Worm (Caenorhabditis elegans) whole organism, mixed stage, embryonic: Measurements from ENCODE around the gene gei-4.

Source experiments
- M03D4.4 ChIP-seq: sonication (generic microtip); optimal IDR thresholded peaks from 2 replicates; lab custom pipeline; 2017; ENCODE audit warnings: mild to moderate bottlenecking, missing genetic modification characterization, missing compliant biosample characterization
- bed-3 ChIP-seq: fragments of 200-800 bp; sonication (Bioruptor generic); optimal IDR thresholded peaks from 3 replicates; lab custom pipeline; 2018; ENCODE audit warnings: mild to moderate bottlenecking, missing genetic modification characterization, moderate library complexity, missing compliant biosample characterization
- blmp-1 ChIP-seq: fragments of 150-350 bp; optimal IDR thresholded peaks from 2 replicates; lab custom pipeline; 2014; ENCODE audit warnings: missing biosample characterization, missing genetic modification characterization
- ceh-39 ChIP-seq: fragments of 150-350 bp; optimal IDR thresholded peaks from 2 replicates; lab custom pipeline; 2014; ENCODE audit warnings: missing biosample characterization, missing genetic modification characterization
- ceh-43 ChIP-seq: fragments of 200-800 bp; sonication (Bioruptor generic); optimal IDR thresholded peaks from 2 replicates; lab custom pipeline; 2018; ENCODE audit warnings: mild to moderate bottlenecking, missing genetic modification characterization, moderate library complexity, missing compliant biosample characterization
- ceh-83 ChIP-seq: fragments of 200-800 bp; sonication (Bioruptor generic); optimal IDR thresholded peaks from 2 replicates; lab custom pipeline; 2018; ENCODE audit warnings: mild to moderate bottlenecking, missing genetic modification characterization, missing compliant biosample characterization
- ces-1 ChIP-seq: fragments of 150-350 bp; optimal IDR thresholded peaks from 2 replicates; lab custom pipeline; 2014; ENCODE audit warnings: missing biosample characterization, missing genetic modification reagents, missing genetic modification characterization
- cnd-1 ChIP-seq: fragments of 200-800 bp; sonication (Bioruptor generic); optimal IDR thresholded peaks from 2 replicates; lab custom pipeline; 2018; ENCODE audit warnings: mild to moderate bottlenecking, missing genetic modification characterization, missing compliant biosample characterization
- drap-1 ChIP-seq: fragments of 200-800 bp; sonication (Bioruptor generic); optimal IDR thresholded peaks from 3 replicates; lab custom pipeline; 2018; ENCODE audit warnings: mild to moderate bottlenecking, missing genetic modification characterization, missing compliant biosample characterization
- elt-1 ChIP-seq: sonication (generic microtip); optimal IDR thresholded peaks from 2 replicates; lab custom pipeline; 2017; ENCODE audit warnings: missing genetic modification characterization, mild to moderate bottlenecking, missing compliant biosample characterization, antibody characterized with exemption, moderate library complexity, borderline replicate concordance; ENCODE audit not compliant: insufficient read depth
- elt-3 ChIP-seq: fragments of 150-350 bp; optimal IDR thresholded peaks from 2 replicates; lab custom pipeline; 2014; ENCODE audit warnings: missing biosample characterization, missing genetic modification characterization
- flh-1 ChIP-seq: fragments of 200-800 bp; sonication (Bioruptor generic); optimal IDR thresholded peaks from 2 replicates; lab custom pipeline; 2018; ENCODE audit warnings: mild to moderate bottlenecking, missing genetic modification characterization, moderate library complexity, missing compliant biosample characterization
- ham-2 ChIP-seq: fragments of 200-800 bp; sonication (Bioruptor generic); optimal IDR thresholded peaks from 2 replicates; lab custom pipeline; 2018; ENCODE audit warnings: mild to moderate bottlenecking, missing genetic modification characterization, missing compliant biosample characterization
- hlh-1 ChIP-seq: fragments of 150-350 bp; optimal IDR thresholded peaks from 2 replicates; lab custom pipeline; 2014; ENCODE audit warnings: missing biosample characterization, missing genetic modification reagents, missing genetic modification characterization
- lin-13 ChIP-seq: fragments of 150-350 bp; optimal IDR thresholded peaks from 2 replicates; lab custom pipeline; 2014; ENCODE audit warnings: missing biosample characterization, missing genetic modification characterization
- lin-32 ChIP-seq: fragments of 200-800 bp; sonication (Bioruptor generic); optimal IDR thresholded peaks from 2 replicates; lab custom pipeline; 2018; ENCODE audit warnings: mild to moderate bottlenecking, missing genetic modification characterization, missing compliant biosample characterization
- lsy-2 ChIP-seq: fragments of 150-350 bp; optimal IDR thresholded peaks from 2 replicates; lab custom pipeline; 2014; ENCODE audit warnings: missing biosample characterization, missing genetic modification characterization
- mab-5 ChIP-seq: fragments of 150-350 bp; optimal IDR thresholded peaks from 2 replicates; lab custom pipeline; 2014; ENCODE audit warnings: missing biosample characterization, missing genetic modification characterization
- mls-2 ChIP-seq: sonication (generic microtip); optimal IDR thresholded peaks from 2 replicates; lab custom pipeline; 2016; ENCODE audit warnings: mild to moderate bottlenecking, missing genetic modification characterization, moderate library complexity, missing compliant biosample characterization
- nhr-12 ChIP-seq: fragments of 150-350 bp; optimal IDR thresholded peaks from 2 replicates; lab custom pipeline; 2014; ENCODE audit warnings: missing biosample characterization, missing genetic modification characterization
- nhr-2 ChIP-seq: fragments of 150-350 bp; optimal IDR thresholded peaks from 2 replicates; lab custom pipeline; 2014; ENCODE audit warnings: missing biosample characterization, missing genetic modification characterization
- nhr-237 ChIP-seq: fragments of 150-350 bp; optimal IDR thresholded peaks from 2 replicates; lab custom pipeline; 2014; ENCODE audit warnings: missing biosample characterization, missing genetic modification characterization
- nhr-28 ChIP-seq: fragments of 150-350 bp; optimal IDR thresholded peaks from 2 replicates; lab custom pipeline; 2014; ENCODE audit warnings: missing biosample characterization, missing genetic modification characterization
- nhr-76 ChIP-seq: sonication (generic microtip); optimal IDR thresholded peaks from 2 replicates; lab custom pipeline; 2017; ENCODE audit warnings: missing biosample characterization, missing genetic modification characterization
- pha-4 ChIP-seq: fragments of 150-350 bp; optimal IDR thresholded peaks from 2 replicates; lab custom pipeline; 2018; ENCODE audit warnings: missing biosample characterization, missing genetic modification reagents, missing genetic modification characterization
- sem-2 ChIP-seq: fragments of 200-800 bp; sonication (Bioruptor generic); optimal IDR thresholded peaks from 2 replicates; lab custom pipeline; 2018; ENCODE audit warnings: mild to moderate bottlenecking, missing genetic modification characterization, missing compliant biosample characterization
- snpc-4 ChIP-seq: fragments of 150-350 bp; optimal IDR thresholded peaks from 2 replicates; lab custom pipeline; 2014; ENCODE audit warnings: missing biosample characterization, missing genetic modification characterization
- sptf-1 ChIP-seq: sonication (generic microtip); optimal IDR thresholded peaks from 2 replicates; lab custom pipeline; 2017; ENCODE audit warnings: mild to moderate bottlenecking, missing genetic modification characterization, moderate library complexity, missing compliant biosample characterization
- unc-120 ChIP-seq: sonication (generic microtip); optimal IDR thresholded peaks from 2 replicates; lab custom pipeline; 2017; ENCODE audit warnings: missing genetic modification characterization, missing compliant biosample characterization; ENCODE audit not compliant: poor library complexity, severe bottlenecking
- unc-39 ChIP-seq: fragments of 150-350 bp; optimal IDR thresholded peaks from 2 replicates; lab custom pipeline; 2014; ENCODE audit warnings: missing biosample characterization, missing genetic modification characterization
- unc-62 ChIP-seq: fragments of 150-350 bp; optimal IDR thresholded peaks from 2 replicates; lab custom pipeline; 2014; ENCODE audit warnings: missing biosample characterization, missing genetic modification reagents, missing genetic modification characterization
- zip-8 ChIP-seq: fragments of 150-350 bp; optimal IDR thresholded peaks from 2 replicates; lab custom pipeline; 2014; ENCODE audit warnings: missing biosample characterization, missing genetic modification characterization
- ztf-11 ChIP-seq: fragments of 150-350 bp; optimal IDR thresholded peaks from 2 replicates; lab custom pipeline; 2014; ENCODE audit warnings: missing biosample characterization, missing genetic modification characterization

The gei-4 gene

ce11 chrIII:343346-344220 is 11.0 kb downstream of the gei-4 start:
- TF ChIP-seq ces-1 (GFP tag; lab: Kevin White, UChicago), result peak; percentile 47
- TF ChIP-seq ham-2 (GFP tag; lab: Kevin White, UChicago), result no peak
- TF ChIP-seq cnd-1 (tag; lab: Kevin White, UChicago), result peak; percentile 48
- no peak for TF ChIP-seq pha-4 (tag; lab: Kevin White, UChicago)
- TF ChIP-seq elt-1 (tag; lab: Kevin White, UChicago), result no peak
- TF ChIP-seq hlh-1, result no peak
- peak; percentile 0 for TF ChIP-seq lsy-2
- no peak for TF ChIP-seq ceh-83 (GFP tag; lab: Kevin White, UChicago)
- no peak for TF ChIP-seq elt-3 (tag; lab: Kevin White, UChicago)
- no peak for TF ChIP-seq snpc-4
- TF ChIP-seq lin-32 (GFP tag; lab: Kevin White, UChicago), result no peak
- no peak for TF ChIP-seq ceh-39 (tag; lab: Kevin White, UChicago)
- TF ChIP-seq sptf-1 (tag; lab: Kevin White, UChicago), result peak; percentile 42
- no peak for TF ChIP-seq ztf-11 (tag; lab: Kevin White, UChicago)
- no peak for TF ChIP-seq bed-3
- no peak for TF ChIP-seq sem-2 (GFP tag; lab: Kevin White, UChicago)
- no peak for TF ChIP-seq unc-62 (GFP tag; lab: Kevin White, UChicago)
- peak; percentile 25 for TF ChIP-seq unc-120 (tag; lab: Kevin White, UChicago)
- TF ChIP-seq nhr-76, result no peak
- no peak for TF ChIP-seq zip-8 (tag; lab: Kevin White, UChicago)
- no peak for TF ChIP-seq blmp-1 (tag; lab: Kevin White, UChicago)
- TF ChIP-seq mab-5 (tag; lab: Kevin White, UChicago), result peak; percentile 42
- TF ChIP-seq nhr-12, result no peak
- TF ChIP-seq nhr-2, result no peak
- TF ChIP-seq nhr-28 (tag; lab: Kevin White, UChicago), result no peak
- TF ChIP-seq mls-2 (tag; lab: Kevin White, UChicago), result peak; percentile 41
- peak; percentile 70 for TF ChIP-seq ceh-43 (GFP tag; lab: Kevin White, UChicago)
- no peak for TF ChIP-seq nhr-237
- TF ChIP-seq flh-1 (GFP tag; lab: Kevin White, UChicago), result no peak
- no peak for TF ChIP-seq unc-39 (tag; lab: Kevin White, UChicago)
- no peak for TF ChIP-seq lin-13 (tag; lab: Kevin White, UChicago)
- peak; percentile 48 for TF ChIP-seq M03D4.4 (tag; lab: Kevin White, UChicago)

- TF ChIP-seq drap-1 (GFP tag; lab: Kevin White, UChicago) (no peak), lin-32 (GFP tag; lab: Kevin White, UChicago) (no peak)
Measured at ce11 chrIII:343141-343345, 11.6 kb downstream of the gei-4 start, which contains the start of gene Y50D7A.8. Gene Y50D7A.8, minus strand, starts transcription at chrIII:343241.

- TF ChIP-seq nhr-12, result no peak
- peak; percentile 30 for TF ChIP-seq zip-8 (tag; lab: Kevin White, UChicago)
- no peak for TF ChIP-seq nhr-2
Measured at ce11 chrIII:315160-315559, 39.4 kb downstream of the gei-4 start, which contains the start of gene Y50D7A.10. Gene Y50D7A.10, plus strand, starts transcription at chrIII:315460.

ce11 chrIII:312873-313272 is 41.7 kb downstream of the gei-4 start:
- no peak for TF ChIP-seq elt-3 (tag; lab: Kevin White, UChicago)
- no peak for TF ChIP-seq hlh-1
- TF ChIP-seq nhr-76, result peak; percentile 16
- no peak for TF ChIP-seq elt-1 (tag; lab: Kevin White, UChicago)

ce11 chrIII:311174-311573 is 43.4 kb downstream of the gei-4 start:
- peak; percentile 14 for TF ChIP-seq sptf-1 (tag; lab: Kevin White, UChicago)
- TF ChIP-seq mab-5 (tag; lab: Kevin White, UChicago), result no peak
- no peak for TF ChIP-seq nhr-2
- TF ChIP-seq, all 35 proteins: peak for 1
